Worm (Caenorhabditis elegans): ENCODE measurements around the gene unc-8.

ce11 chrIV:7237668-7238214 is 40.8 kb downstream of the unc-8 start, which contains the start of gene elo-3:
- TF ChIP-seq tbx-9 (tag; optimal IDR thresholded peaks at IDR 0.05; ENCODE audit: borderline replicate concordance) (no peak), unc-130 (GFP tag; optimal IDR thresholded peaks at IDR 0.05) (no peak), hmg-1.2 (GFP tag; IDR thresholded peaks at IDR 0.05) (no peak), nfyb-1 (GFP tag; IDR thresholded peaks at IDR 0.05) (0 out of 2 replicates have a peak, but pooled peaks have one; percentile 26), K12H6.12 (tag; optimal IDR thresholded peaks at IDR 0.05) (no peak)
